Worm (Caenorhabditis elegans): ENCODE measurements around the gene C17H12.5.

Gene C17H12.5

ce11 chrIV:6790438-6791124, 26.9 kb downstream of the C17H12.5 start, which contains the start of the genes C17H12.2 and vha-8 (continued):
- peak; percentile 83 to 88 (median 86) for TF ChIP-seq dpl-1 (GFP tag; optimal IDR thresholded peaks at IDR 0.05)
- TF ChIP-seq unc-62 (GFP tag; optimal IDR thresholded peaks at IDR 0.05): no peak
- peak; percentile 98 for TF ChIP-seq snu-23 (GFP tag; optimal IDR thresholded peaks at IDR 0.05)
- no peak for TF ChIP-seq tlp-1 (tag; optimal IDR thresholded peaks at IDR 0.05)
- peak; percentile 93 for TF ChIP-seq lin-13 (GFP tag; optimal IDR thresholded peaks at IDR 0.05)
- TF ChIP-seq ets-5 (GFP tag; IDR thresholded peaks at IDR 0.05): no peak
- peak; percentile 47 for TF ChIP-seq nhr-11 (tag; optimal IDR thresholded peaks at IDR 0.05)
- peak in 4 of 6 experiments; percentile 11 to 94 (median 79) for TF ChIP-seq elt-3 (tag; optimal IDR thresholded peaks at IDR 0.05)
- no peak for TF ChIP-seq unc-98 (GFP tag; IDR thresholded peaks at IDR 0.05)
- peak; percentile 86 for TF ChIP-seq grh-1 (GFP tag; IDR thresholded peaks at IDR 0.05)
- no peak for TF ChIP-seq alr-1 (tag; optimal IDR thresholded peaks at IDR 0.05; ENCODE audit: borderline replicate concordance)
- TF ChIP-seq skn-1 (tag; optimal IDR thresholded peaks at IDR 0.05): peak; percentile 88
- peak; percentile 54 for TF ChIP-seq ceh-8 (GFP tag; optimal IDR thresholded peaks at IDR 0.05)
- TF ChIP-seq nhr-71 (tag; optimal IDR thresholded peaks at IDR 0.05): peak; percentile 96
- peak; percentile 35 for TF ChIP-seq nhr-76 (tag; optimal IDR thresholded peaks at IDR 0.05)
- peak; percentile 61 for TF ChIP-seq mab-9 (GFP tag; IDR thresholded peaks at IDR 0.05)
- peak; percentile 79 for TF ChIP-seq ztf-4 (tag; optimal IDR thresholded peaks at IDR 0.05)
- TF ChIP-seq egl-13 (tag; optimal IDR thresholded peaks at IDR 0.05): peak; percentile 67
- no peak for TF ChIP-seq hlh-17 (GFP tag; optimal IDR thresholded peaks at IDR 0.05; ENCODE audit: borderline replicate concordance)
- TF ChIP-seq mep-1 (tag; optimal IDR thresholded peaks at IDR 0.05): peak; percentile 98
- TF ChIP-seq efl-1 (optimal IDR thresholded peaks at IDR 0.05): peak; percentile 90 to 95
- peak; percentile 81 to 98 for TF ChIP-seq efl-1 (GFP tag; optimal IDR thresholded peaks at IDR 0.05 in 1 of 2)
- no peak for TF ChIP-seq ceh-90 (tag; optimal IDR thresholded peaks at IDR 0.05)
- peak; percentile 62 for TF ChIP-seq pax-3 (tag; optimal IDR thresholded peaks at IDR 0.05)
- peak; percentile 73 for TF ChIP-seq lir-3 (tag; optimal IDR thresholded peaks at IDR 0.05; ENCODE audit: poor library complexity)
- no peak for TF ChIP-seq sox-4 (tag; optimal IDR thresholded peaks at IDR 0.05)
- peak; percentile 82 to 98 (median 84) for TF ChIP-seq ceh-82 (tag; optimal IDR thresholded peaks at IDR 0.05)
- peak; percentile 84 for TF ChIP-seq snpc-4 (tag; optimal IDR thresholded peaks at IDR 0.05)
- TF ChIP-seq blmp-1 (tag; optimal IDR thresholded peaks at IDR 0.05): peak; percentile 93
- peak; percentile 92 for TF ChIP-seq fos-1 (tag; optimal IDR thresholded peaks at IDR 0.05)
- TF ChIP-seq pqm-1 (tag; optimal IDR thresholded peaks at IDR 0.05): no peak
- TF ChIP-seq unc-30 (tag; optimal IDR thresholded peaks at IDR 0.05): no peak
- peak; percentile 45 for TF ChIP-seq fkh-4 (tag; optimal IDR thresholded peaks at IDR 0.05; ENCODE audit: borderline replicate concordance)

ce11 chrIV:6789950-6790349, 27.5 kb downstream of the C17H12.5 start:
- no peak for TF ChIP-seq tlp-1 (tag; optimal IDR thresholded peaks at IDR 0.05)
- no peak for TF ChIP-seq blmp-1 (tag; optimal IDR thresholded peaks at IDR 0.05)
- TF ChIP-seq ces-1 (GFP tag; optimal IDR thresholded peaks at IDR 0.05): no peak
- TF ChIP-seq fkh-8 (tag; optimal IDR thresholded peaks at IDR 0.05): no peak
- TF ChIP-seq ztf-11 (tag; optimal IDR thresholded peaks at IDR 0.05): no peak

- no peak for TF ChIP-seq unc-30 (tag; optimal IDR thresholded peaks at IDR 0.05)
- peak; percentile 67 to 76 for TF ChIP-seq efl-1 (optimal IDR thresholded peaks at IDR 0.05)
- peak; percentile 42 to 88 for TF ChIP-seq efl-1 (GFP tag; optimal IDR thresholded peaks at IDR 0.05 in 1 of 2)
- TF ChIP-seq nhr-71 (tag; optimal IDR thresholded peaks at IDR 0.05): peak; percentile 88
- TF ChIP-seq aly-2 (tag; optimal IDR thresholded peaks at IDR 0.05): peak; percentile 9
- TF ChIP-seq dsc-1 (tag; optimal IDR thresholded peaks at IDR 0.05): peak; percentile 90
- no peak for TF ChIP-seq nhr-84 (tag; optimal IDR thresholded peaks at IDR 0.05)
- TF ChIP-seq fos-1 (tag; optimal IDR thresholded peaks at IDR 0.05): no peak
- TF ChIP-seq lin-13 (GFP tag; optimal IDR thresholded peaks at IDR 0.05): peak; percentile 37
- no peak for TF ChIP-seq hlh-17 (GFP tag; optimal IDR thresholded peaks at IDR 0.05; ENCODE audit: borderline replicate concordance)
- TF ChIP-seq C04F5.9 (tag; optimal IDR thresholded peaks at IDR 0.05): no peak
- no peak for TF ChIP-seq C34B4.2 (tag; optimal IDR thresholded peaks at IDR 0.05)
- no peak for TF ChIP-seq vab-15 (tag; optimal IDR thresholded peaks at IDR 0.05)
- peak; percentile 65 to 68 for TF ChIP-seq lsy-2 (tag; optimal IDR thresholded peaks at IDR 0.05)
- TF ChIP-seq xbp-1 (tag; optimal IDR thresholded peaks at IDR 0.05): peak; percentile 68
- TF ChIP-seq sox-4 (tag; optimal IDR thresholded peaks at IDR 0.05): no peak
- peak; percentile 52 for TF ChIP-seq nhr-77 (tag; optimal IDR thresholded peaks at IDR 0.05)
- peak; percentile 13 for TF ChIP-seq mef-2 (tag; optimal IDR thresholded peaks at IDR 0.05)
- no peak for TF ChIP-seq fkh-10 (GFP tag; optimal IDR thresholded peaks at IDR 0.05)
- TF ChIP-seq pax-3 (tag; optimal IDR thresholded peaks at IDR 0.05): no peak
- peak in 1 of 2 experiments; percentile 49 for TF ChIP-seq mdl-1 (tag; optimal IDR thresholded peaks at IDR 0.05)
- TF ChIP-seq jun-1 (tag; optimal IDR thresholded peaks at IDR 0.05): peak; percentile 25
Measured at ce11 chrIV:6785873-6786272, 31.6 kb downstream of the C17H12.5 start.
